Worm (Caenorhabditis elegans): ENCODE measurements around the gene R10E9.2.
A peak's percentile ranks its signal among the peaks of the same experiment; 100 is the strongest.

The R10E9.2 gene

ce11 chrIII:3915705-3916104, 48.4 kb downstream of the R10E9.2 start:
- TF ChIP-seq elt-2 (tag; optimal IDR thresholded peaks at IDR 0.05) = no peak
- no peak for TF ChIP-seq pat-9 (tag; optimal IDR thresholded peaks at IDR 0.05)
- TF ChIP-seq hlh-15 (tag; optimal IDR thresholded peaks at IDR 0.05) = no peak
- TF ChIP-seq unc-55 (GFP tag; optimal IDR thresholded peaks at IDR 0.05) = peak; percentile 54
- peak; percentile 60 for TF ChIP-seq nfya-1 (tag; optimal IDR thresholded peaks at IDR 0.05)
- TF ChIP-seq unc-42 (tag; optimal IDR thresholded peaks at IDR 0.05) = no peak
- TF ChIP-seq ceh-34 (tag; optimal IDR thresholded peaks at IDR 0.05) = no peak
- TF ChIP-seq tbx-2 (tag; optimal IDR thresholded peaks at IDR 0.05) = peak; percentile 1
- TF ChIP-seq ceh-9 (tag; optimal IDR thresholded peaks at IDR 0.05) = no peak
- TF ChIP-seq ceh-45 (GFP tag; IDR thresholded peaks at IDR 0.05) = no peak
- peak; percentile 10 for TF ChIP-seq ceh-31 (tag; optimal IDR thresholded peaks at IDR 0.05)
- peak; percentile 3 for TF ChIP-seq ref-2 (tag; optimal IDR thresholded peaks at IDR 0.05)
- TF ChIP-seq rnt-1 (tag; optimal IDR thresholded peaks at IDR 0.05) = no peak
- TF ChIP-seq gmeb-2 (tag; optimal IDR thresholded peaks at IDR 0.05) = no peak
- TF ChIP-seq sdc-2 (tag; optimal IDR thresholded peaks at IDR 0.05) = no peak
- TF ChIP-seq elt-4 (tag; optimal IDR thresholded peaks at IDR 0.05) = no peak
- no peak for TF ChIP-seq hlh-30 (tag; optimal IDR thresholded peaks at IDR 0.05; ENCODE audit: insufficient read depth)
- no peak for TF ChIP-seq pros-1 (tag; optimal IDR thresholded peaks at IDR 0.05)
- no peak for TF ChIP-seq fkh-6 (tag; optimal IDR thresholded peaks at IDR 0.05)
- no peak for TF ChIP-seq che-1 (tag; optimal IDR thresholded peaks at IDR 0.05)
- TF ChIP-seq hlh-8 (tag; optimal IDR thresholded peaks at IDR 0.05) = peak; percentile 12
- no peak for TF ChIP-seq zip-5 (tag; optimal IDR thresholded peaks at IDR 0.05)
- TF ChIP-seq pax-1 (tag; optimal IDR thresholded peaks at IDR 0.05) = no peak
- TF ChIP-seq ceh-22 (tag; optimal IDR thresholded peaks at IDR 0.05) = no peak

- TF ChIP-seq ceh-2 (tag; optimal IDR thresholded peaks at IDR 0.05) (no peak), ets-4 (tag; optimal IDR thresholded peaks at IDR 0.05) (no peak), ceh-31 (tag; optimal IDR thresholded peaks at IDR 0.05) (peak; percentile 4), ceh-24 (tag; optimal IDR thresholded peaks at IDR 0.05) (no peak), tbx-2 (tag; optimal IDR thresholded peaks at IDR 0.05) (peak; percentile 21), ttx-3 (tag; optimal IDR thresholded peaks at IDR 0.05) (no peak), eyg-1 (tag; optimal IDR thresholded peaks at IDR 0.05) (no peak), unc-86 (tag; optimal IDR thresholded peaks at IDR 0.05) (no peak), nfya-1 (tag; optimal IDR thresholded peaks at IDR 0.05) (peak; percentile 3), ceh-18 (tag; optimal IDR thresholded peaks at IDR 0.05) (peak; percentile 43), C08G9.2 (tag; optimal IDR thresholded peaks at IDR 0.05) (no peak), ceh-34 (tag; optimal IDR thresholded peaks at IDR 0.05) (peak; percentile 10), unc-55 (GFP tag; optimal IDR thresholded peaks at IDR 0.05) (peak; percentile 78), Y22D7AL.16 (tag; optimal IDR thresholded peaks at IDR 0.05) (no peak), hlh-15 (tag; optimal IDR thresholded peaks at IDR 0.05) (no peak), fax-1 (tag; optimal IDR thresholded peaks at IDR 0.05) (no peak), tbx-7 (tag; optimal IDR thresholded peaks at IDR 0.05) (no peak), C38D4.7 (GFP tag; optimal IDR thresholded peaks at IDR 0.05) (no peak), pros-1 (tag; optimal IDR thresholded peaks at IDR 0.05) (no peak), che-1 (tag; optimal IDR thresholded peaks at IDR 0.05) (no peak), rnt-1 (tag; optimal IDR thresholded peaks at IDR 0.05) (peak; percentile 63), elt-4 (tag; optimal IDR thresholded peaks at IDR 0.05) (no peak), ceh-22 (tag; optimal IDR thresholded peaks at IDR 0.05) (no peak), ref-2 (tag; optimal IDR thresholded peaks at IDR 0.05) (no peak)
Measured at ce11 chrIII:3914836-3915235, 49.3 kb downstream of the R10E9.2 start.

- TF ChIP-seq dve-1 (tag; optimal IDR thresholded peaks at IDR 0.05) = no peak
- TF ChIP-seq ama-1 (optimal IDR thresholded peaks at IDR 0.05) = no peak
- TF ChIP-seq zip-5 (tag; optimal IDR thresholded peaks at IDR 0.05) = no peak
- TF ChIP-seq odd-2 (tag; optimal IDR thresholded peaks at IDR 0.05) = no peak
- no peak for TF ChIP-seq gmeb-2 (tag; optimal IDR thresholded peaks at IDR 0.05)
- TF ChIP-seq ceh-24 (tag; optimal IDR thresholded peaks at IDR 0.05) = no peak
- no peak for TF ChIP-seq sox-4 (tag; optimal IDR thresholded peaks at IDR 0.05)
- TF ChIP-seq ceh-14 (tag; optimal IDR thresholded peaks at IDR 0.05) = no peak
- TF ChIP-seq T23F11.4 (GFP tag; optimal IDR thresholded peaks at IDR 0.05) = no peak
- TF ChIP-seq ceh-30 (tag; optimal IDR thresholded peaks at IDR 0.05) = no peak
- no peak for TF ChIP-seq dmd-4 (tag; optimal IDR thresholded peaks at IDR 0.05; ENCODE audit: borderline replicate concordance)
- TF ChIP-seq hlh-15 (tag; optimal IDR thresholded peaks at IDR 0.05) = no peak
- no peak for TF ChIP-seq ztf-16 (tag; optimal IDR thresholded peaks at IDR 0.05)
- no peak for TF ChIP-seq nhr-11 (tag; optimal IDR thresholded peaks at IDR 0.05)
- TF ChIP-seq mec-3 (tag; optimal IDR thresholded peaks at IDR 0.05; ENCODE audit: borderline replicate concordance) = no peak
- no peak for TF ChIP-seq ceh-34 (tag; optimal IDR thresholded peaks at IDR 0.05)
- TF ChIP-seq ahr-1 (tag; optimal IDR thresholded peaks at IDR 0.05) = no peak
- TF ChIP-seq pros-1 (tag; optimal IDR thresholded peaks at IDR 0.05) = no peak
- no peak for TF ChIP-seq C08G9.2 (tag; optimal IDR thresholded peaks at IDR 0.05)
- no peak for TF ChIP-seq ceh-6 (GFP tag; optimal IDR thresholded peaks at IDR 0.05)
Measured at ce11 chrIII:3914049-3914448, 50.1 kb downstream of the R10E9.2 start, which contains the start of gene pat-3. Gene pat-3, minus strand, starts transcription at chrIII:3914149.

Data from whole organism, late embryonic.